Worm (Caenorhabditis elegans) whole organism, L2 larva: ENCODE measurements around the gene CC8.3.

Source experiments
- aly-2 ChIP-seq: fragments of 150-350 bp; optimal IDR thresholded peaks from 2 replicates; lab custom pipeline; 2014; ENCODE audit warnings: missing biosample characterization, missing genetic modification characterization
- ceh-82 ChIP-seq: fragments of 150-350 bp; optimal IDR thresholded peaks from 2 replicates; lab custom pipeline; 2014; ENCODE audit warnings: missing biosample characterization, missing genetic modification characterization
- lsy-2 ChIP-seq, 2 experiments: fragments of 150-350 bp in 1 of 2; sonication (generic microtip) in 1 of 2; optimal IDR thresholded peaks; 2 replicates each; lab custom pipeline; 2014 to 2017; ENCODE audit warnings: missing biosample characterization in 2 of 2, missing genetic modification characterization in 2 of 2
- nhr-21 ChIP-seq: fragments of 150-350 bp; optimal IDR thresholded peaks from 2 replicates; lab custom pipeline; 2014; ENCODE audit warnings: missing biosample characterization, missing genetic modification characterization
- nhr-6 ChIP-seq: fragments of 150-350 bp; optimal IDR thresholded peaks from 2 replicates; lab custom pipeline; 2014; ENCODE audit warnings: missing biosample characterization, missing genetic modification characterization
- skn-1 ChIP-seq: sonication (generic microtip); optimal IDR thresholded peaks from 2 replicates; lab custom pipeline; 2017; ENCODE audit warnings: missing biosample characterization, missing genetic modification characterization
- unc-39 ChIP-seq: fragments of 150-350 bp; optimal IDR thresholded peaks from 2 replicates; lab custom pipeline; 2014; ENCODE audit warnings: missing biosample characterization, missing genetic modification characterization
- unc-62 ChIP-seq: fragments of 150-350 bp; optimal IDR thresholded peaks from 2 replicates; lab custom pipeline; 2014; ENCODE audit warnings: missing biosample characterization, missing genetic modification reagents, missing genetic modification characterization
- zag-1 ChIP-seq: fragments of 150-350 bp; optimal IDR thresholded peaks from 2 replicates; lab custom pipeline; 2014; ENCODE audit warnings: missing biosample characterization, missing genetic modification characterization
- ztf-4 ChIP-seq: fragments of 150-350 bp; optimal IDR thresholded peaks from 2 replicates; lab custom pipeline; 2014; ENCODE audit warnings: missing biosample characterization, missing genetic modification characterization

ce11 chrIV:3688050-3688449 is 46.0 kb upstream of the CC8.3 start:
- TF ChIP-seq lsy-2 (tag; optimal IDR thresholded peaks at IDR 0.05; lab: Kevin White, UChicago), result no peak
- no peak for TF ChIP-seq nhr-21
- no peak for TF ChIP-seq aly-2
- no peak for TF ChIP-seq ceh-82 (tag; lab: Kevin White, UChicago)
- TF ChIP-seq nhr-6, result no peak
- TF ChIP-seq ztf-4, result no peak
- no peak for TF ChIP-seq skn-1 (tag; lab: Kevin White, UChicago)
- no peak for TF ChIP-seq zag-1
- no peak for TF ChIP-seq unc-62 (GFP tag; lab: Kevin White, UChicago)
- no peak for TF ChIP-seq unc-39 (tag; lab: Kevin White, UChicago)
